Fruit fly (Drosophila melanogaster): ENCODE data around the gene Trc8.

DNA sequence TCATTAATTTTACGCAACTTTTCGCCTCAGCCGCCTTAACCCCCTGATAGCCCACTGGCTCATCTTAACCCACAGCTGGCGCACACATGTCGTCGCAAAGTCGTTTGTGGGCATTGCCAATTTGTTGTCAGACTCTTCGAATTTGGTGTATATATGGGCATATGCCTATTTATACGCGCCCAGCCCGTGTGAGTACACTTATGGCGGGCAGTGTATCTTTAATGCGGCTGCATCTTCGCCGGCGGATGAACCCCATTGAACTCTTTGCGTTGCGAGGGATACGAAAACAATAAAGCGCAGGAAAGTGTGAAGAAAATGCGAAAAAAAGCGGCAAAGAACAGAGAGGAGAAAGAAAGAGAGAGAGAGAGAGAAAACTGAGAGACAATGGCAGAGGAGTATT, 42.5 kb downstream of the Trc8 start:
- TF ChIP-seq CG10366 (GFP tag; IDR thresholded peaks at IDR 0.05) (no peak), stwl (tag; optimal IDR thresholded peaks at IDR 0.05) (no peak), CG11247 (GFP tag; IDR thresholded peaks at IDR 0.05) (no peak), p53 (GFP tag; optimal IDR thresholded peaks at IDR 0.05) (no peak), Bgb (GFP tag; IDR thresholded peaks at IDR 0.05; ENCODE audit: partially characterized antibody) (no peak), CG12236 (GFP tag; optimal IDR thresholded peaks at IDR 0.05) (no peak), CG31224 (GFP tag; IDR thresholded peaks at IDR 0.05) (no peak), B-H1 (GFP tag; IDR thresholded peaks at IDR 0.05) (no peak), CG11695 (GFP tag; IDR thresholded peaks at IDR 0.05) (0 out of 3 replicates have a peak, but pooled peaks have one; percentile 28), gem (tag; optimal IDR thresholded peaks at IDR 0.05) (no peak), ttk (GFP tag; IDR thresholded peaks at IDR 0.05) (no peak), toy (GFP tag; IDR thresholded peaks at IDR 0.05) (no peak)
